Worm (Caenorhabditis elegans) whole organism, young adult: ENCODE data around the gene W03F9.2.

ENCODE experiments used
- B0261.1 ChIP-seq: sonication (generic microtip); optimal IDR thresholded peaks from 2 replicates; lab custom pipeline; 2016; ENCODE audit warnings: mild to moderate bottlenecking, missing genetic modification characterization, moderate library complexity, missing compliant biosample characterization
- B0336.3 ChIP-seq: fragments of 200-800 bp; sonication (Bioruptor generic); IDR thresholded peaks from 2 replicates; pipeline ENCODE4 v1.3.6; 2022; ENCODE audit warnings: missing genetic modification characterization, missing compliant biosample characterization
- C06A6.2 ChIP-seq: fragments of 200-800 bp; sonication (Bioruptor generic); conservative IDR thresholded peaks from 2 replicates; pipeline ENCODE4 v1.3.6; 2022; ENCODE audit warnings: missing genetic modification characterization, missing compliant biosample characterization
- C17E4.6 ChIP-seq: fragments of 200-800 bp; sonication (Bioruptor generic); IDR thresholded peaks from 2 replicates; pipeline ENCODE4 v1.3.6; 2022; ENCODE audit warnings: missing genetic modification reagents, missing genetic modification characterization, missing compliant biosample characterization
- D2030.7 ChIP-seq: fragments of 200-800 bp; sonication (Bioruptor generic); IDR thresholded peaks from 2 replicates; pipeline ENCODE4 v1.3.6; 2022; ENCODE audit warnings: missing genetic modification reagents, missing genetic modification characterization, missing compliant biosample characterization
- F10E7.11 ChIP-seq: sonication (generic microtip); optimal IDR thresholded peaks from 2 replicates; lab custom pipeline; 2017; ENCODE audit warnings: mild to moderate bottlenecking, missing genetic modification characterization, moderate library complexity, missing compliant biosample characterization
- F22D6.2 ChIP-seq: sonication (generic microtip); optimal IDR thresholded peaks from 2 replicates; lab custom pipeline; 2016; ENCODE audit warnings: mild to moderate bottlenecking, missing genetic modification characterization, missing compliant biosample characterization
- F23B12.7 ChIP-seq: sonication (generic microtip); optimal IDR thresholded peaks from 2 replicates; lab custom pipeline; 2017; ENCODE audit warnings: missing genetic modification characterization, mild to moderate bottlenecking, missing compliant biosample characterization, antibody characterized with exemption, moderate library complexity; ENCODE audit not compliant: insufficient read depth
- F39B2.1 ChIP-seq: fragments of 200-800 bp; sonication (Bioruptor generic); IDR thresholded peaks from 2 replicates; pipeline ENCODE4 v1.3.6; 2022; ENCODE audit warnings: missing genetic modification reagents, missing genetic modification characterization, missing compliant biosample characterization
- F52B5.7 ChIP-seq: sonication (generic microtip); optimal IDR thresholded peaks from 2 replicates; lab custom pipeline; 2016; ENCODE audit warnings: mild to moderate bottlenecking, missing genetic modification characterization, missing compliant biosample characterization
- F55B11.4 ChIP-seq: sonication (generic microtip); optimal IDR thresholded peaks from 2 replicates; lab custom pipeline; 2016; ENCODE audit warnings: missing compliant biosample characterization, missing genetic modification characterization, borderline replicate concordance; ENCODE audit not compliant: insufficient read depth
- K12H6.12 ChIP-seq: fragments of 200-800 bp; sonication (Bioruptor generic); optimal IDR thresholded peaks from 2 replicates; lab custom pipeline; 2018; ENCODE audit warnings: mild to moderate bottlenecking, missing genetic modification characterization, missing compliant biosample characterization
- Y53F4B.3 ChIP-seq: fragments of 200-800 bp; sonication (Bioruptor generic); IDR thresholded peaks from 2 replicates; pipeline ENCODE4 v1.3.6; 2022; ENCODE audit warnings: missing genetic modification reagents, missing genetic modification characterization, missing compliant biosample characterization
- Y67H2A.10 ChIP-seq: fragments of 200-800 bp; sonication (Bioruptor generic); conservative IDR thresholded peaks from 2 replicates; pipeline ENCODE4 v1.3.6; 2022; ENCODE audit warnings: missing genetic modification reagents, missing genetic modification characterization, missing compliant biosample characterization
- Y79H2A.3 ChIP-seq: fragments of 200-800 bp; sonication (Bioruptor generic); conservative IDR thresholded peaks from 2 replicates; pipeline ENCODE4 v1.3.6; 2022; ENCODE audit warnings: missing genetic modification reagents, missing genetic modification characterization, missing compliant biosample characterization
- Y95B8A.8 ChIP-seq: fragments of 200-800 bp; sonication (Bioruptor generic); IDR thresholded peaks from 2 replicates; pipeline ENCODE4 v1.3.6; 2022; ENCODE audit warnings: missing genetic modification reagents, missing genetic modification characterization, missing compliant biosample characterization
- ZK185.1 ChIP-seq: sonication (generic microtip); optimal IDR thresholded peaks from 2 replicates; lab custom pipeline; 2016; ENCODE audit warnings: mild to moderate bottlenecking, missing genetic modification characterization, missing compliant biosample characterization; ENCODE audit not compliant: poor library complexity, severe bottlenecking
- akir-1 ChIP-seq: fragments of 200-800 bp; sonication (Bioruptor generic); optimal IDR thresholded peaks from 2 replicates; lab custom pipeline; 2018; ENCODE audit warnings: mild to moderate bottlenecking, missing genetic modification characterization, moderate library complexity, missing compliant biosample characterization
- aptf-2 ChIP-seq: fragments of 200-800 bp; sonication (Bioruptor generic); conservative IDR thresholded peaks from 2 replicates; pipeline ENCODE4 v1.3.6; 2022; ENCODE audit warnings: missing genetic modification reagents, missing genetic modification characterization, missing compliant biosample characterization
- attf-3 ChIP-seq: fragments of 200-800 bp; sonication (Bioruptor generic); conservative IDR thresholded peaks from 2 replicates; pipeline ENCODE4 v1.3.6; 2022; ENCODE audit warnings: missing genetic modification reagents, missing genetic modification characterization, missing compliant biosample characterization
- attf-6 ChIP-seq: fragments of 200-800 bp; sonication (Bioruptor generic); IDR thresholded peaks from 2 replicates; pipeline ENCODE4 v1.3.6; 2022; ENCODE audit warnings: missing genetic modification reagents, missing genetic modification characterization, missing compliant biosample characterization
- ccch-3 ChIP-seq: fragments of 200-800 bp; sonication (Bioruptor generic); optimal IDR thresholded peaks from 2 replicates; lab custom pipeline; 2018; ENCODE audit warnings: mild to moderate bottlenecking, missing genetic modification characterization, missing compliant biosample characterization
- cebp-1 ChIP-seq, 2 experiments: fragments of 200-800 bp in 1 of 2; sonication (Bioruptor generic) in 1 of 2; sonication (generic microtip) in 1 of 2; IDR thresholded peaks in 1 of 2; optimal IDR thresholded peaks in 1 of 2; 2 replicates each; pipeline versions ENCODE4 v1.3.6 to Lab custom; 2017 to 2022; ENCODE audit warnings: missing compliant biosample characterization in 2 of 2, missing genetic modification characterization in 2 of 2, mild to moderate bottlenecking in 1 of 2, missing genetic modification reagents in 1 of 2, moderate library complexity in 1 of 2
- ceh-58 ChIP-seq: fragments of 200-800 bp; sonication (Bioruptor generic); IDR thresholded peaks from 2 replicates; pipeline ENCODE4 v1.3.6; 2022; ENCODE audit warnings: missing genetic modification characterization, missing compliant biosample characterization
- ceh-91 ChIP-seq: fragments of 200-800 bp; sonication (Bioruptor generic); IDR thresholded peaks from 2 replicates; pipeline ENCODE4 v1.3.6; 2022; ENCODE audit warnings: missing genetic modification reagents, missing genetic modification characterization, missing compliant biosample characterization
- dox-1 ChIP-seq: fragments of 200-800 bp; sonication (Bioruptor generic); IDR thresholded peaks from 2 replicates; pipeline ENCODE4 v1.3.6; 2022; ENCODE audit warnings: missing genetic modification reagents, missing genetic modification characterization, missing compliant biosample characterization
- egl-44 ChIP-seq: fragments of 200-800 bp; sonication (Bioruptor generic); IDR thresholded peaks from 2 replicates; pipeline ENCODE4 v1.3.6; 2022; ENCODE audit warnings: missing genetic modification reagents, missing genetic modification characterization, missing compliant biosample characterization
- ekl-4 ChIP-seq: fragments of 200-800 bp; sonication (Bioruptor generic); IDR thresholded peaks from 2 replicates; pipeline ENCODE4 v1.3.6; 2022; ENCODE audit warnings: missing genetic modification reagents, missing genetic modification characterization, missing compliant biosample characterization
- ets-4 ChIP-seq: fragments of 200-800 bp; sonication (Bioruptor generic); optimal IDR thresholded peaks from 2 replicates; lab custom pipeline; 2018; ENCODE audit warnings: mild to moderate bottlenecking, missing genetic modification characterization, missing compliant biosample characterization
- fkh-3 ChIP-seq: sonication (generic microtip); optimal IDR thresholded peaks from 2 replicates; lab custom pipeline; 2016; ENCODE audit warnings: mild to moderate bottlenecking, missing genetic modification characterization, missing compliant biosample characterization
- him-1 ChIP-seq: sonication (generic microtip); optimal IDR thresholded peaks from 2 replicates; lab custom pipeline; 2016; ENCODE audit warnings: missing genotype, missing genetic modification reagents, missing genetic modification characterization, missing compliant biosample characterization
- lin-26 ChIP-seq: fragments of 200-800 bp; sonication (Bioruptor generic); IDR thresholded peaks from 2 replicates; pipeline ENCODE4 v1.3.6; 2022; ENCODE audit warnings: missing genetic modification reagents, missing genetic modification characterization, missing compliant biosample characterization
- lin-40 ChIP-seq: sonication (generic microtip); optimal IDR thresholded peaks from 2 replicates; lab custom pipeline; 2016; ENCODE audit warnings: missing genetic modification characterization, mild to moderate bottlenecking, missing compliant biosample characterization, missing genotype, missing genetic modification reagents
- lir-1 ChIP-seq: fragments of 200-800 bp; sonication (Bioruptor generic); conservative IDR thresholded peaks from 2 replicates; pipeline ENCODE4 v1.3.6; 2022; ENCODE audit warnings: missing genetic modification reagents, missing genetic modification characterization, missing compliant biosample characterization
- madf-6 ChIP-seq: fragments of 200-800 bp; sonication (Bioruptor generic); IDR thresholded peaks from 2 replicates; pipeline ENCODE4 v1.3.6; 2022; ENCODE audit warnings: missing genetic modification reagents, missing genetic modification characterization, missing compliant biosample characterization
- mel-28 ChIP-seq: sonication (generic microtip); optimal IDR thresholded peaks from 2 replicates; lab custom pipeline; 2016; ENCODE audit warnings: borderline replicate concordance, mild to moderate bottlenecking, missing genetic modification characterization, missing compliant biosample characterization
- nfya-1 ChIP-seq: sonication (generic microtip); optimal IDR thresholded peaks from 2 replicates; lab custom pipeline; 2017; ENCODE audit warnings: antibody characterized with exemption, missing compliant biosample characterization, missing genetic modification characterization, borderline replicate concordance; ENCODE audit not compliant: insufficient read depth
- nfyb-1 ChIP-seq: fragments of 200-800 bp; sonication (Bioruptor generic); IDR thresholded peaks from 2 replicates; pipeline ENCODE4 v1.3.6; 2022; ENCODE audit warnings: missing genetic modification reagents, missing genetic modification characterization, missing compliant biosample characterization
- nhr-27 ChIP-seq: fragments of 200-800 bp; sonication (Bioruptor generic); optimal IDR thresholded peaks from 2 replicates; lab custom pipeline; 2018; ENCODE audit warnings: mild to moderate bottlenecking, missing genetic modification characterization, moderate library complexity, missing compliant biosample characterization
- nhr-90 ChIP-seq: sonication (generic microtip); optimal IDR thresholded peaks from 2 replicates; lab custom pipeline; 2016; ENCODE audit warnings: missing genotype, mild to moderate bottlenecking, missing genetic modification characterization, missing compliant biosample characterization
- sdz-38 ChIP-seq: sonication (generic microtip); optimal IDR thresholded peaks from 2 replicates; lab custom pipeline; 2016; ENCODE audit warnings: missing genotype, missing genetic modification characterization, missing compliant biosample characterization
- sea-2 ChIP-seq: fragments of 200-800 bp; sonication (Bioruptor generic); IDR thresholded peaks from 2 replicates; pipeline ENCODE4 v1.3.6; 2022; ENCODE audit warnings: missing genetic modification characterization, missing compliant biosample characterization
- tlf-1 ChIP-seq: fragments of 200-800 bp; sonication (Bioruptor generic); optimal IDR thresholded peaks from 2 replicates; lab custom pipeline; 2018; ENCODE audit warnings: mild to moderate bottlenecking, missing genetic modification characterization, missing compliant biosample characterization
- unc-62 ChIP-seq: fragments of 150-350 bp; optimal IDR thresholded peaks from 2 replicates; lab custom pipeline; 2014; ENCODE audit warnings: missing biosample characterization, missing genetic modification reagents, missing genetic modification characterization
- zim-3 ChIP-seq: sonication (generic microtip); optimal IDR thresholded peaks from 2 replicates; lab custom pipeline; 2017; ENCODE audit warnings: mild to moderate bottlenecking, missing genetic modification characterization, moderate library complexity, missing compliant biosample characterization
- ztf-18 ChIP-seq: sonication (generic microtip); optimal IDR thresholded peaks from 2 replicates; lab custom pipeline; 2016; ENCODE audit warnings: missing genotype, mild to moderate bottlenecking, missing genetic modification characterization, missing compliant biosample characterization
- ztf-26 ChIP-seq: sonication (generic microtip); optimal IDR thresholded peaks from 2 replicates; lab custom pipeline; 2017; ENCODE audit warnings: missing genetic modification characterization, missing compliant biosample characterization
- ztf-3 ChIP-seq: fragments of 200-800 bp; sonication (Bioruptor generic); optimal IDR thresholded peaks from 2 replicates; lab custom pipeline; 2018; ENCODE audit warnings: mild to moderate bottlenecking, missing genetic modification characterization, missing compliant biosample characterization

The W03F9.2 gene

ce11 chrV:126610-127009 is 1.2 kb downstream of the W03F9.2 start, which contains the start of gene W03F9.1 (continued):
- TF ChIP-seq nfyb-1 (GFP tag; lab: Robert Waterston, UW): no peak
- TF ChIP-seq nfya-1 (tag; lab: Kevin White, UChicago): no peak
- no peak for TF ChIP-seq unc-62 (GFP tag; lab: Kevin White, UChicago)
- TF ChIP-seq K12H6.12: no peak
- no peak for TF ChIP-seq F55B11.4 (tag; lab: Kevin White, UChicago)
- TF ChIP-seq zim-3 (tag; lab: Kevin White, UChicago): no peak
- TF ChIP-seq sdz-38: no peak
- TF ChIP-seq D2030.7 (GFP tag; lab: Robert Waterston, UW): peak; percentile 88
- no peak for TF ChIP-seq aptf-2 (GFP tag; lab: Robert Waterston, UW)
- no peak for TF ChIP-seq Y79H2A.3
- TF ChIP-seq ceh-58 (GFP tag; lab: Robert Waterston, UW): no peak
- no peak for TF ChIP-seq nhr-27 (tag; lab: Kevin White, UChicago)
- no peak for TF ChIP-seq him-1 (tag; lab: Kevin White, UChicago)
- TF ChIP-seq ztf-26 (tag; lab: Kevin White, UChicago): peak; percentile 27
- TF ChIP-seq Y95B8A.8: peak; percentile 71; the same call in 1 of the 2 replicates
- no peak for TF ChIP-seq egl-44 (GFP tag; lab: Robert Waterston, UW)
- peak; percentile 48; the same call in 1 of the 2 replicates for TF ChIP-seq B0336.3 (GFP tag; lab: Robert Waterston, UW)
- TF ChIP-seq lin-40: peak; percentile 76
- TF ChIP-seq ets-4: no peak
- TF ChIP-seq C06A6.2 (GFP tag; lab: Robert Waterston, UW): no peak
- no peak for TF ChIP-seq attf-6 (GFP tag; lab: Robert Waterston, UW)
- no peak for TF ChIP-seq Y67H2A.10
- no peak for TF ChIP-seq ccch-3 (GFP tag; lab: Kevin White, UChicago)
- no peak for TF ChIP-seq ztf-3
- no peak for TF ChIP-seq nhr-90 (tag; lab: Kevin White, UChicago)
- no peak for TF ChIP-seq F10E7.11 (tag; lab: Kevin White, UChicago)
- 0 out of 2 replicates have a peak, but pooled peaks have one; percentile 13 for TF ChIP-seq ceh-91 (GFP tag; lab: Robert Waterston, UW)
- TF ChIP-seq akir-1 (GFP tag; lab: Kevin White, UChicago): no peak
- TF ChIP-seq ZK185.1 (tag; lab: Kevin White, UChicago): no peak
- TF ChIP-seq Y53F4B.3 (GFP tag; lab: Robert Waterston, UW): no peak
- TF ChIP-seq lir-1 (GFP tag; lab: Robert Waterston, UW): 0 out of 2 replicates have a peak, but pooled peaks have one; percentile 23
- peak; percentile 7 for TF ChIP-seq F23B12.7
- TF ChIP-seq cebp-1 (GFP tag; IDR thresholded peaks at IDR 0.05; lab: Robert Waterston, UW): no peak
- TF ChIP-seq cebp-1 (tag; optimal IDR thresholded peaks at IDR 0.05; lab: Kevin White, UChicago): peak; percentile 50
- TF ChIP-seq F52B5.7 (tag; lab: Kevin White, UChicago): no peak
- TF ChIP-seq mel-28 (tag; lab: Kevin White, UChicago): no peak
- peak; percentile 59 for TF ChIP-seq attf-3
- TF ChIP-seq madf-6 (GFP tag; lab: Robert Waterston, UW): peak; percentile 66
- TF ChIP-seq B0261.1 (tag; lab: Kevin White, UChicago): no peak
- TF ChIP-seq sea-2 (GFP tag; lab: Robert Waterston, UW): no peak
- peak; percentile 56; the same call in 1 of the 2 replicates for TF ChIP-seq ekl-4 (GFP tag; lab: Robert Waterston, UW)
- TF ChIP-seq C17E4.6 (GFP tag; lab: Robert Waterston, UW): no peak
- peak; percentile 48 for TF ChIP-seq tlf-1 (GFP tag; lab: Kevin White, UChicago)
- no peak for TF ChIP-seq fkh-3 (tag; lab: Kevin White, UChicago)
- TF ChIP-seq lin-26 (GFP tag; lab: Robert Waterston, UW): no peak
- TF ChIP-seq dox-1 (GFP tag; lab: Robert Waterston, UW): peak; percentile 86
- TF ChIP-seq F22D6.2: no peak
- peak; percentile 27 for TF ChIP-seq ztf-18 (tag; lab: Kevin White, UChicago)
- TF ChIP-seq F39B2.1: no peak
